Worm (Caenorhabditis elegans) whole organism, L2 larva: ENCODE measurements around the gene T24C12.4.

Source experiments
- C34F6.9 ChIP-seq: fragments of 150-350 bp; optimal IDR thresholded peaks from 2 replicates; lab custom pipeline; 2014; ENCODE audit warnings: missing biosample characterization, missing genetic modification characterization
- F13H6.1 ChIP-seq: sonication (generic microtip); optimal IDR thresholded peaks from 2 replicates; lab custom pipeline; 2016; ENCODE audit warnings: missing genetic modification characterization, missing compliant biosample characterization
- R02D3.7 ChIP-seq: fragments of 150-350 bp; optimal IDR thresholded peaks from 2 replicates; lab custom pipeline; 2014; ENCODE audit warnings: missing biosample characterization, missing genetic modification characterization
- Y55F3AM.14 ChIP-seq: fragments of 200-800 bp; sonication (Bioruptor generic); optimal IDR thresholded peaks from 2 replicates; lab custom pipeline; 2018; ENCODE audit warnings: mild to moderate bottlenecking, missing genetic modification characterization, missing compliant biosample characterization
- ZK546.5 ChIP-seq: sonication (generic microtip); optimal IDR thresholded peaks from 2 replicates; lab custom pipeline; 2017; ENCODE audit warnings: missing biosample characterization, missing genetic modification characterization
- alr-1 ChIP-seq: fragments of 150-350 bp; optimal IDR thresholded peaks from 2 replicates; lab custom pipeline; 2014; ENCODE audit warnings: missing biosample characterization, missing genetic modification characterization
- aly-2 ChIP-seq: fragments of 150-350 bp; optimal IDR thresholded peaks from 2 replicates; lab custom pipeline; 2014; ENCODE audit warnings: missing biosample characterization, missing genetic modification characterization
- ama-1 ChIP-seq: fragments of 150-350 bp; optimal IDR thresholded peaks from 2 replicates; lab custom pipeline; 2018; ENCODE audit warnings: inconsistent platforms
- blmp-1 ChIP-seq: sonication (generic microtip); optimal IDR thresholded peaks from 2 replicates; lab custom pipeline; 2017; ENCODE audit warnings: missing genetic modification characterization, mild to moderate bottlenecking, missing compliant biosample characterization, antibody characterized with exemption, moderate library complexity; ENCODE audit not compliant: insufficient read depth
- ceh-16 ChIP-seq: fragments of 150-350 bp; optimal IDR thresholded peaks from 2 replicates; lab custom pipeline; 2014; ENCODE audit warnings: missing biosample characterization, missing genetic modification characterization
- ceh-82 ChIP-seq: fragments of 150-350 bp; optimal IDR thresholded peaks from 2 replicates; lab custom pipeline; 2014; ENCODE audit warnings: missing biosample characterization, missing genetic modification characterization
- crh-2 ChIP-seq: sonication (generic microtip); optimal IDR thresholded peaks from 2 replicates; lab custom pipeline; 2017; ENCODE audit warnings: missing biosample characterization, missing genetic modification characterization
- dmd-4 ChIP-seq: sonication (generic microtip); optimal IDR thresholded peaks from 2 replicates; lab custom pipeline; 2017; ENCODE audit warnings: missing biosample characterization, missing genetic modification characterization
- egl-27 ChIP-seq: sonication (generic microtip); optimal IDR thresholded peaks from 3 replicates; lab custom pipeline; 2017; ENCODE audit warnings: missing biosample characterization, missing genetic modification reagents, missing genetic modification characterization
- elt-1 ChIP-seq: fragments of 150-350 bp; optimal IDR thresholded peaks from 2 replicates; lab custom pipeline; 2014; ENCODE audit warnings: missing biosample characterization, missing genetic modification characterization
- elt-3 ChIP-seq: sonication (generic microtip); optimal IDR thresholded peaks from 2 replicates; lab custom pipeline; 2017; ENCODE audit warnings: missing biosample characterization, missing genetic modification characterization
- fos-1 ChIP-seq: fragments of 150-350 bp; optimal IDR thresholded peaks from 2 replicates; lab custom pipeline; 2014; ENCODE audit warnings: missing biosample characterization, missing genetic modification characterization
- gmeb-1 ChIP-seq: fragments of 150-350 bp; optimal IDR thresholded peaks from 2 replicates; lab custom pipeline; 2014; ENCODE audit warnings: missing biosample characterization, missing genetic modification characterization
- lin-39 ChIP-seq: fragments of 150-350 bp; optimal IDR thresholded peaks from 2 replicates; lab custom pipeline; 2014; ENCODE audit warnings: missing biosample characterization, missing genetic modification reagents, missing genetic modification characterization
- lsy-2 ChIP-seq, 2 experiments: fragments of 150-350 bp in 1 of 2; sonication (generic microtip) in 1 of 2; optimal IDR thresholded peaks; 2 replicates each; lab custom pipeline; 2014 to 2017; ENCODE audit warnings: missing biosample characterization in 2 of 2, missing genetic modification characterization in 2 of 2
- mab-5 ChIP-seq: fragments of 150-350 bp; optimal IDR thresholded peaks from 2 replicates; lab custom pipeline; 2014; ENCODE audit warnings: missing biosample characterization, missing genetic modification characterization
- mbf-1 ChIP-seq: sonication (generic microtip); optimal IDR thresholded peaks from 2 replicates; lab custom pipeline; 2017; ENCODE audit warnings: missing biosample characterization, missing genetic modification characterization
- mdl-1 ChIP-seq, 2 experiments: fragments of 150-350 bp in 1 of 2; sonication (generic microtip) in 1 of 2; optimal IDR thresholded peaks; 2 replicates each; lab custom pipeline; 2017; ENCODE audit warnings: missing biosample characterization in 2 of 2, missing genetic modification characterization in 2 of 2
- nhr-10 ChIP-seq: sonication (generic microtip); optimal IDR thresholded peaks from 2 replicates; lab custom pipeline; 2017; ENCODE audit warnings: missing biosample characterization, missing genetic modification characterization
- nhr-11 ChIP-seq: fragments of 150-350 bp; optimal IDR thresholded peaks from 2 replicates; lab custom pipeline; 2014; ENCODE audit warnings: missing biosample characterization, missing genetic modification characterization
- nhr-12 ChIP-seq: fragments of 150-350 bp; optimal IDR thresholded peaks from 2 replicates; lab custom pipeline; 2014; ENCODE audit warnings: missing biosample characterization, missing genetic modification characterization
- nhr-129 ChIP-seq: fragments of 150-350 bp; optimal IDR thresholded peaks from 2 replicates; lab custom pipeline; 2014; ENCODE audit warnings: missing biosample characterization, missing genetic modification characterization
- nhr-21 ChIP-seq: fragments of 150-350 bp; optimal IDR thresholded peaks from 2 replicates; lab custom pipeline; 2014; ENCODE audit warnings: missing biosample characterization, missing genetic modification characterization
- nhr-23 ChIP-seq: fragments of 150-350 bp; optimal IDR thresholded peaks from 2 replicates; lab custom pipeline; 2014; ENCODE audit warnings: missing biosample characterization, missing genetic modification reagents, missing genetic modification characterization
- nhr-237 ChIP-seq: fragments of 150-350 bp; optimal IDR thresholded peaks from 2 replicates; lab custom pipeline; 2014; ENCODE audit warnings: missing biosample characterization, missing genetic modification characterization
- nhr-25 ChIP-seq: fragments of 150-350 bp; sonication (generic microtip); optimal IDR thresholded peaks from 3 replicates; lab custom pipeline; 2014; ENCODE audit warnings: missing biosample characterization, missing genetic modification characterization
- nhr-6 ChIP-seq: fragments of 150-350 bp; optimal IDR thresholded peaks from 2 replicates; lab custom pipeline; 2014; ENCODE audit warnings: missing biosample characterization, missing genetic modification characterization
- nhr-77 ChIP-seq: fragments of 150-350 bp; optimal IDR thresholded peaks from 2 replicates; lab custom pipeline; 2014; ENCODE audit warnings: missing biosample characterization, missing genetic modification characterization
- peb-1 ChIP-seq: fragments of 150-350 bp; optimal IDR thresholded peaks from 2 replicates; lab custom pipeline; 2014; ENCODE audit warnings: missing biosample characterization, missing genetic modification characterization
- sem-4 ChIP-seq: fragments of 150-350 bp; optimal IDR thresholded peaks from 2 replicates; lab custom pipeline; 2014; ENCODE audit warnings: missing biosample characterization, missing genetic modification reagents, missing genetic modification characterization
- skn-1 ChIP-seq: sonication (generic microtip); optimal IDR thresholded peaks from 2 replicates; lab custom pipeline; 2017; ENCODE audit warnings: missing biosample characterization, missing genetic modification characterization
- sma-3 ChIP-seq: sonication (generic microtip); optimal IDR thresholded peaks from 2 replicates; lab custom pipeline; 2016; ENCODE audit warnings: missing genetic modification reagents, missing genetic modification characterization, missing compliant biosample characterization
- sma-9 ChIP-seq, 2 experiments: fragments of 150-350 bp in 1 of 2; sonication (generic microtip) in 1 of 2; optimal IDR thresholded peaks; 2 replicates each; lab custom pipeline; 2014 to 2016; ENCODE audit warnings: missing genetic modification characterization in 2 of 2, mild to moderate bottlenecking in 1 of 2, missing biosample characterization in 1 of 2, missing compliant biosample characterization in 1 of 2, missing genetic modification reagents in 1 of 2, moderate library complexity in 1 of 2
- snpc-4 ChIP-seq: fragments of 150-350 bp; optimal IDR thresholded peaks from 2 replicates; lab custom pipeline; 2014; ENCODE audit warnings: missing biosample characterization, missing genetic modification characterization
- unc-39 ChIP-seq: fragments of 150-350 bp; optimal IDR thresholded peaks from 2 replicates; lab custom pipeline; 2014; ENCODE audit warnings: missing biosample characterization, missing genetic modification characterization
- unc-55 ChIP-seq: fragments of 150-350 bp; sonication (generic microtip); optimal IDR thresholded peaks from 3 replicates; lab custom pipeline; 2014; ENCODE audit warnings: missing biosample characterization, missing genetic modification reagents, missing genetic modification characterization
- unc-62 ChIP-seq: fragments of 150-350 bp; optimal IDR thresholded peaks from 2 replicates; lab custom pipeline; 2014; ENCODE audit warnings: missing biosample characterization, missing genetic modification reagents, missing genetic modification characterization
- zag-1 ChIP-seq: fragments of 150-350 bp; optimal IDR thresholded peaks from 2 replicates; lab custom pipeline; 2014; ENCODE audit warnings: missing biosample characterization, missing genetic modification characterization
- ztf-1 ChIP-seq: fragments of 200-800 bp; sonication (Bioruptor generic); conservative IDR thresholded peaks from 2 replicates; pipeline ENCODE4 v1.3.6; 2022; ENCODE audit warnings: missing genetic modification characterization, missing compliant biosample characterization
- ztf-11 ChIP-seq: sonication (generic microtip); optimal IDR thresholded peaks from 2 replicates; lab custom pipeline; 2017; ENCODE audit warnings: missing biosample characterization, missing genetic modification characterization

Gene T24C12.4

DNA sequence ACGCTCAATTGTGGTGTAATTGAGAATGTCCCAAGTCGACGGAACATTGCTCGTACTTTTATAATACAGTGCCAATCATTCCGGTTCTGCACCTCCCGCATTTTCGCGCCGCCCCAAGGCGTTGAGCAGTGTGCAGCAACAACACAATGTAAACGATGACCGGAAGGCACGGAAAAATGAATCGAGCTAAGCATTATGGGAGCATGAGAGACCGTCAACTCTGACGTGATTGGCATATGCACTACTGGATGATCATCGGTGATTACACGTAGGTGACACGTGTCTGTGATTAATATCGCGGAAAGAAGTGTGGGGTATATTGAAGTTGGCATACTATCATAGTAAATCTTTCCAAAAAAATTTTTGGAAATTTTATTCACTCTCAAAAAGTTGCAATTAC, at the start of gene T24C12.4:
T24C12.4 (minus strand) TSS at position 101 of the 400 bp plus-strand sequence.
- TF ChIP-seq unc-62 (no peak), ceh-82 (tag; lab: Kevin White, UChicago) (no peak), mbf-1 (tag; lab: Kevin White, UChicago) (no peak), nhr-129 (tag; lab: Kevin White, UChicago) (no peak), R02D3.7 (tag; lab: Kevin White, UChicago) (no peak), ZK546.5 (tag; lab: Kevin White, UChicago) (no peak), zag-1 (tag; lab: Kevin White, UChicago) (no peak), snpc-4 (tag; lab: Kevin White, UChicago) (no peak), sma-3 (GFP tag; lab: Kevin White, UChicago) (no peak), unc-55 (no peak), unc-39 (no peak), egl-27 (tag; lab: Kevin White, UChicago) (no peak), fos-1 (tag; lab: Kevin White, UChicago) (no peak), blmp-1 (tag; lab: Kevin White, UChicago) (no peak), nhr-6 (tag; lab: Kevin White, UChicago) (no peak), elt-3 (tag; lab: Kevin White, UChicago) (no peak), aly-2 (tag; lab: Kevin White, UChicago) (no peak), C34F6.9 (tag; lab: Kevin White, UChicago) (no peak), nhr-21 (tag; lab: Kevin White, UChicago) (no peak)

DNA sequence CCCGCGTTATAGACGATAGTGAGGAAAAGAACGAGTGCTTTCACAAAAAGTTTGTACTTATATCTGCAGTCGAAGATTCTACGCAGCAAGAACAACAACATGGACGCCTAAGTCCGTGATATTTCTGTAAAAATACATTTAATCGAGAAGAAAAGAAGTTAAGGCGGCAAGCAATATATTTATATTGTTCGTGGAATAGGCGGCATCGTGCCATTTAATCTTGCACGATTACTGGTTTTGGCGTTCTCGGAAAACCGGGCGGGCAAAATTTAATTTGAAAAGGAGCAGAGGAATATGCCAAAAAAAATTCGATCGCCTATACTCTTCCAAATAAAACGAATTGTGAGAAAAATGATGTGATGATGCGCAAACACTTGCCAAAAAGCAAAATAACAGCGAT, 42.0 kb upstream of the T24C12.4 start, which contains the start of gene AH9.1:
AH9.1 (minus strand) TSS at position 101 of the 400 bp plus-strand sequence.
- no peak for TF ChIP-seq nhr-6 (tag; lab: Kevin White, UChicago)
- TF ChIP-seq aly-2 (tag; lab: Kevin White, UChicago): no peak
- TF ChIP-seq ztf-11 (tag; lab: Kevin White, UChicago): no peak
- no peak for TF ChIP-seq nhr-21 (tag; lab: Kevin White, UChicago)

DNA sequence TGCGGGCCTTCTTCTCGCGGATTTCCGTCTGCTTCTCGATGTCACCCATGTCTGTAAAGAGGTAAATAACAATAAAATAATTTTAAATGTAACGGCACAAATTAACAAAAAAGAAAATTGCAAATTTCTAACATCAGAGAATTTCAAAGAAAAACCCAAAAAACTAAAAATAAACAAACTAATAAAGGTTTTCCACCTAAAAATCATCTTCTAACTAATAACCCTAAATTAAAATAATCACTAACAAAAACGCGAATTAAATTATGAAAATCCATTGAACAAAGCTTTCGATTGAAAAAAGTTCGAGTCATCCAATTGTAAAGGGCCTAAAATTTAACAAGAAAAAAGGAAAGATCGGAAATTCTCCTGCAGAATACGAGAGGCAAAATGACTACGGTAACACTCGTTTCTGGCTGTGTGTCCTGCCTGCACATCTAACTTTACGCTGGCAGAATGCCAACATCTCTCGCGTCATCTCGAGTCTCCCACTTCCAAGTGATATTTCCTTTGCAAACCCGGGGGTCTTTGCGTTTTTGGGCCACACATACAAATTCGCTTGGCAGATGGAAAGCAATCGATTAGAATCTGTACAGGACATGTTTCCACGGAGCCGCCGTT, 37.8 kb upstream of the T24C12.4 start, which contains the start of gene rpl-11.2:
rpl-11.2 (minus strand) TSS at position 51 of the 618 bp plus-strand sequence.
- TF ChIP-seq sem-4 (tag; lab: Kevin White, UChicago) (peak; percentile 99), nhr-21 (tag; lab: Kevin White, UChicago) (peak; percentile 98), skn-1 (tag; lab: Kevin White, UChicago) (peak; percentile 83), sma-9 (GFP tag; optimal IDR thresholded peaks at IDR 0.05; lab: Kevin White, UChicago) (peak; percentile 98), sma-9 (tag; optimal IDR thresholded peaks at IDR 0.05; lab: Kevin White, UChicago) (no peak), ceh-82 (tag; lab: Kevin White, UChicago) (peak; percentile 86), ama-1 (lab: Kevin White, UChicago) (peak; percentile 84), gmeb-1 (tag; lab: Kevin White, UChicago) (peak; percentile 91), R02D3.7 (tag; lab: Kevin White, UChicago) (peak; percentile 52), snpc-4 (tag; lab: Kevin White, UChicago) (peak; percentile 89), C34F6.9 (tag; lab: Kevin White, UChicago) (peak; percentile 99), lin-39 (no peak), sma-3 (GFP tag; lab: Kevin White, UChicago) (peak; percentile 98), ceh-16 (tag; lab: Kevin White, UChicago) (peak; percentile 96), blmp-1 (tag; lab: Kevin White, UChicago) (peak; percentile 76), Y55F3AM.14 (peak; percentile 92), nhr-10 (tag; lab: Kevin White, UChicago) (peak; percentile 84), nhr-77 (peak; percentile 88), dmd-4 (tag; lab: Kevin White, UChicago) (no peak), alr-1 (tag; lab: Kevin White, UChicago) (no peak), nhr-129 (tag; lab: Kevin White, UChicago) (peak; percentile 99), mab-5 (tag; lab: Kevin White, UChicago) (peak; percentile 94), ztf-11 (tag; lab: Kevin White, UChicago) (peak; percentile 47), fos-1 (tag; lab: Kevin White, UChicago) (peak; percentile 97), nhr-25 (tag; lab: Kevin White, UChicago) (peak; percentile 98), nhr-23 (tag; lab: Kevin White, UChicago) (no peak), unc-55 (peak; percentile 99), aly-2 (tag; lab: Kevin White, UChicago) (no peak), unc-62 (peak; percentile 67), peb-1 (tag; lab: Kevin White, UChicago) (peak; percentile 90), crh-2 (tag; lab: Kevin White, UChicago) (peak; percentile 99), egl-27 (tag; lab: Kevin White, UChicago) (peak; percentile 87), zag-1 (tag; lab: Kevin White, UChicago) (peak; percentile 89), elt-1 (tag; lab: Kevin White, UChicago) (no peak), nhr-237 (tag; lab: Kevin White, UChicago) (peak; percentile 77), elt-3 (tag; lab: Kevin White, UChicago) (no peak), nhr-12 (tag; lab: Kevin White, UChicago) (no peak), nhr-6 (tag; lab: Kevin White, UChicago) (peak; percentile 97), F13H6.1 (peak; percentile 97), ZK546.5 (tag; lab: Kevin White, UChicago) (peak; percentile 99), nhr-11 (tag; lab: Kevin White, UChicago) (no peak), mdl-1 (tag; optimal IDR thresholded peaks at IDR 0.05; lab: Kevin White, UChicago) (peak; percentile 62 to 77), lsy-2 (tag; optimal IDR thresholded peaks at IDR 0.05; lab: Kevin White, UChicago) (peak; percentile 99 to 100), ztf-1 (GFP tag; lab: Robert Waterston, UW) (no peak)
